Fruit fly (Drosophila melanogaster): ENCODE measurements around the gene CG9483.

- no peak for TF ChIP-seq Pif1B (GFP tag; optimal IDR thresholded peaks at IDR 0.05)
- no peak for TF ChIP-seq CG8159 (tag; optimal IDR thresholded peaks at IDR 0.05)
- no peak for TF ChIP-seq CG8301 (tag; optimal IDR thresholded peaks at IDR 0.05)
- no peak for TF ChIP-seq fd96Ca (GFP tag; IDR thresholded peaks at IDR 0.05)
- TF ChIP-seq rn (GFP tag; IDR thresholded peaks at IDR 0.05): no peak
- TF ChIP-seq CG15710 (tag; optimal IDR thresholded peaks at IDR 0.05): no peak
- no peak for TF ChIP-seq CG17806 (tag; optimal IDR thresholded peaks at IDR 0.05)
- TF ChIP-seq CG4496 (GFP tag; IDR thresholded peaks at IDR 0.05): no peak
- TF ChIP-seq D1 (tag; optimal IDR thresholded peaks at IDR 0.05): no peak
- TF ChIP-seq Snoo (tag; optimal IDR thresholded peaks at IDR 0.05): no peak
- TF ChIP-seq Pif1A (GFP tag; optimal IDR thresholded peaks at IDR 0.05): no peak
- no peak for TF ChIP-seq EcR (GFP tag; optimal IDR thresholded peaks at IDR 0.05)
- no peak for TF ChIP-seq gl (tag; optimal IDR thresholded peaks at IDR 0.05)
- no peak for TF ChIP-seq CG32121 (GFP tag; IDR thresholded peaks at IDR 0.05)
These were observed 24.6 kb downstream of the CG9483 start, which contains the start of gene CG42713 for dm6 chr2L:8891140-8891539.
